In the genomic region with DNA sequence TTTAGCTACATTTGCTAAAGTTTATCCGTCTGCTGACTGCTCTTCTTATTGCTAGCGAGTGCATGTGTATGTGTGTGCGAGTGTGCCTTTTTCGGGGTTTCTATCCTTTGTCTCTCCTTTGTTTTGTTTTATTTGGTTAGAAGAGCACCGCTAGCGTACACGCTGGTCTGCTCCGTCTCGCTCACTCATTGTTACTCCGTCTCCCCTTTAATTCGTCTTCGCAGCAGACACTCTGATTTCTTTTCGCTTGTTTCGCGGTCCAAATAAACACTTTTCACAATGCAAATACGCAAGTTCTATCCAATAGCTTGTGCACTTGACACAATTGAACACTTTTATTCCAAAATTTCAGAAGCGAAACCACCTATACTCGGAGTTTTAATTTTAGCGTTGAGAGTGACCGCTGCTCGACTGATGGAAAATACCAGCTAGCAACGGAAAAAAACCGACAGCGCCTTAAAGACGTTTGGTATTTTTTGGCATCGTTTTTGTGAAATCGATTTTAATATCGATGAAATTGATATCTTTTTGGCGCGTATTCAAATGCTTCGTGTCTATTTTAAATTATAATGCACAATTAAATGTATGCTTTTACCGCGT, we compare ENCODE assay signal across 5 fruit fly cellular contexts.
TF ChIP-seq lines count a peak whose summit lies in the region.

A gene (minus strand): TSS at position 423 of the 600 bp plus-strand sequence.

TF ChIP-seq in whole organism, adult, 20 proteins besides CTCF, POLR2A, EP300 and RAD21 (continued from another document):
- TF ChIP-seq CG7101 (tag; optimal IDR thresholded peaks at IDR 0.05; lab: Kevin White, UChicago) (peak; percentile 19), CG5204 (GFP tag; optimal IDR thresholded peaks at IDR 0.05; lab: Kevin White, UChicago) (no peak), toe (GFP tag; optimal IDR thresholded peaks at IDR 0.05; lab: Kevin White, UChicago) (no peak), CG11617 (GFP tag; optimal IDR thresholded peaks at IDR 0.05; lab: Kevin White, UChicago) (peak; percentile 86)

TF ChIP-seq in whole organism, embryonic, 481 proteins besides CTCF, POLR2A, EP300 and RAD21 (continued from another document and continues in another):
- TF ChIP-seq Pdp1 (GFP tag; optimal IDR thresholded peaks at IDR 0.05; lab: Kevin White, UChicago), result no peak
- peak; percentile 27; the same call in 1 of the 2 replicates for TF ChIP-seq inv (GFP tag; IDR thresholded peaks at IDR 0.05; lab: Robert Waterston, UW; ENCODE audit: partially characterized antibody)
- no peak for TF ChIP-seq Hr51 (GFP tag; optimal IDR thresholded peaks at IDR 0.05; lab: Kevin White, UChicago)
- no peak for TF ChIP-seq CG11456 (GFP tag; IDR thresholded peaks at IDR 0.05; lab: Robert Waterston, UW)
- peak; percentile 24 for TF ChIP-seq CG17385 (GFP tag; optimal IDR thresholded peaks at IDR 0.05; lab: Kevin White, UChicago)
- TF ChIP-seq gsb-n (tag; optimal IDR thresholded peaks at IDR 0.05; lab: Kevin White, UChicago), result no peak
- peak; percentile 96 for TF ChIP-seq D (optimal IDR thresholded peaks at IDR 0.05; lab: Kevin White, UChicago)
- TF ChIP-seq D (GFP tag; optimal IDR thresholded peaks at IDR 0.05; lab: Kevin White, UChicago), result peak; percentile 61
- peak; percentile 98 for TF ChIP-seq MESR4 (GFP tag; optimal IDR thresholded peaks at IDR 0.05; lab: Kevin White, UChicago)
- TF ChIP-seq Ravus (GFP tag; IDR thresholded peaks at IDR 0.05; lab: Robert Waterston, UW), result no peak
- no peak for TF ChIP-seq wdn (GFP tag; IDR thresholded peaks at IDR 0.05; lab: Robert Waterston, UW)
- peak; percentile 97 for TF ChIP-seq gfzf (GFP tag; optimal IDR thresholded peaks at IDR 0.05; lab: Kevin White, UChicago)
- no peak for TF ChIP-seq CG1647 (GFP tag; optimal IDR thresholded peaks at IDR 0.05; lab: Kevin White, UChicago)
- no peak for TF ChIP-seq tap (tag; optimal IDR thresholded peaks at IDR 0.05; lab: Kevin White, UChicago)
- TF ChIP-seq CG34422 (GFP tag; IDR thresholded peaks at IDR 0.05; lab: Robert Waterston, UW), result peak; percentile 79; the same call in 1 of the 3 replicates
- peak; percentile 52; the same call in 2 of the 3 replicates for TF ChIP-seq HLH4C (GFP tag; IDR thresholded peaks at IDR 0.05; lab: Robert Waterston, UW; ENCODE audit: partially characterized antibody)
- TF ChIP-seq Awh (GFP tag; IDR thresholded peaks at IDR 0.05; lab: Robert Waterston, UW), result no peak
- peak; percentile 20 for TF ChIP-seq Jarid2 (GFP tag; optimal IDR thresholded peaks at IDR 0.05; lab: Kevin White, UChicago)
- peak; percentile 70 for TF ChIP-seq CG13287 (GFP tag; IDR thresholded peaks at IDR 0.05; lab: Robert Waterston, UW; ENCODE audit: partially characterized antibody)
- no peak for TF ChIP-seq CG6175 (GFP tag; IDR thresholded peaks at IDR 0.05; lab: Robert Waterston, UW)
- TF ChIP-seq pzg (GFP tag; optimal IDR thresholded peaks at IDR 0.05; lab: Kevin White, UChicago), result peak; percentile 88
- TF ChIP-seq chif (GFP tag; optimal IDR thresholded peaks at IDR 0.05; lab: Kevin White, UChicago), result no peak
- TF ChIP-seq Side (GFP tag; optimal IDR thresholded peaks at IDR 0.05; lab: Kevin White, UChicago), result no peak
- TF ChIP-seq hth (optimal IDR thresholded peaks at IDR 0.05; lab: Kevin White, UChicago), result no peak
- TF ChIP-seq CG17186 (GFP tag; optimal IDR thresholded peaks at IDR 0.05; lab: Kevin White, UChicago), result no peak
- peak; percentile 7 for TF ChIP-seq CG8290 (GFP tag; optimal IDR thresholded peaks at IDR 0.05; lab: Kevin White, UChicago)
- no peak for TF ChIP-seq CG8290 (tag; optimal IDR thresholded peaks at IDR 0.05; lab: Kevin White, UChicago)
- TF ChIP-seq CG1832 (GFP tag; optimal IDR thresholded peaks at IDR 0.05; lab: Kevin White, UChicago), result peak; percentile 93
- peak; percentile 30 for TF ChIP-seq BtbVII (GFP tag; optimal IDR thresholded peaks at IDR 0.05; lab: Kevin White, UChicago)
- TF ChIP-seq pho (GFP tag; optimal IDR thresholded peaks at IDR 0.05; lab: Kevin White, UChicago), result no peak

TF ChIP-seq in whole organism, prepupa, 60 proteins besides CTCF, POLR2A, EP300 and RAD21 (continued from another document and continues in another):
- TF ChIP-seq Ets21C (GFP tag; optimal IDR thresholded peaks at IDR 0.05; lab: Kevin White, UChicago) (no peak), CG7368 (GFP tag; optimal IDR thresholded peaks at IDR 0.05; lab: Kevin White, UChicago) (no peak), CG8119 (GFP tag; IDR thresholded peaks at IDR 0.05; lab: Robert Waterston, UW) (peak; percentile 60; the same call in 2 of the 3 replicates), Ets96B (tag; optimal IDR thresholded peaks at IDR 0.05; lab: Kevin White, UChicago) (peak; percentile 53), CG10631 (GFP tag; optimal IDR thresholded peaks at IDR 0.05; lab: Kevin White, UChicago) (no peak), CG15336 (GFP tag; IDR thresholded peaks at IDR 0.05; lab: Robert Waterston, UW) (peak; percentile 50), pdm3 (GFP tag; optimal IDR thresholded peaks at IDR 0.05; lab: Kevin White, UChicago) (no peak), OdsH (GFP tag; optimal IDR thresholded peaks at IDR 0.05; lab: Kevin White, UChicago) (no peak), eg (GFP tag; IDR thresholded peaks at IDR 0.05; lab: Robert Waterston, UW) (peak; percentile 80), dac (GFP tag; optimal IDR thresholded peaks at IDR 0.05; lab: Kevin White, UChicago) (peak; percentile 38), CG3919 (GFP tag; optimal IDR thresholded peaks at IDR 0.05; lab: Kevin White, UChicago) (no peak), acj6 (GFP tag; optimal IDR thresholded peaks at IDR 0.05; lab: Kevin White, UChicago) (no peak), Hr39 (GFP tag; optimal IDR thresholded peaks at IDR 0.05; lab: Kevin White, UChicago) (no peak), CG6808 (GFP tag; optimal IDR thresholded peaks at IDR 0.05; lab: Kevin White, UChicago) (no peak), CG3032 (tag; optimal IDR thresholded peaks at IDR 0.05; lab: Kevin White, UChicago) (no peak), CG6792 (GFP tag; optimal IDR thresholded peaks at IDR 0.05; lab: Kevin White, UChicago) (peak; percentile 7), CG8319 (GFP tag; optimal IDR thresholded peaks at IDR 0.05; lab: Kevin White, UChicago) (no peak), CG31627 (GFP tag; optimal IDR thresholded peaks at IDR 0.05; lab: Kevin White, UChicago) (no peak), svp (GFP tag; lab: Kevin White, UChicago) (no peak), CG6854 (GFP tag; optimal IDR thresholded peaks at IDR 0.05; lab: Kevin White, UChicago) (peak; percentile 73), Hr38 (GFP tag; optimal IDR thresholded peaks at IDR 0.05; lab: Kevin White, UChicago) (no peak), Blimp-1 (GFP tag; optimal IDR thresholded peaks at IDR 0.05; lab: Kevin White, UChicago) (peak; percentile 33), CG9139 (GFP tag; optimal IDR thresholded peaks at IDR 0.05; lab: Kevin White, UChicago) (no peak), CG11902 (GFP tag; optimal IDR thresholded peaks at IDR 0.05; lab: Kevin White, UChicago) (no peak), CG1621 (tag; optimal IDR thresholded peaks at IDR 0.05; lab: Kevin White, UChicago) (peak; percentile 75), esn (GFP tag; optimal IDR thresholded peaks at IDR 0.05; lab: Kevin White, UChicago) (no peak), spab (GFP tag; optimal IDR thresholded peaks at IDR 0.05; lab: Kevin White, UChicago) (no peak), CG11294 (GFP tag; IDR thresholded peaks at IDR 0.05; lab: Robert Waterston, UW) (no peak), Eip78C (GFP tag; lab: Kevin White, UChicago) (peak; percentile 84), Eip93F (GFP tag; optimal IDR thresholded peaks at IDR 0.05; lab: Kevin White, UChicago) (peak; percentile 25), Smox (GFP tag; optimal IDR thresholded peaks at IDR 0.05; lab: Kevin White, UChicago) (no peak), fd59A (GFP tag; optimal IDR thresholded peaks at IDR 0.05; lab: Kevin White, UChicago) (no peak), CG16779 (tag; optimal IDR thresholded peaks at IDR 0.05; lab: Kevin White, UChicago) (peak; percentile 77)

TF ChIP-seq in whole organism, pupa, 21 proteins besides CTCF, POLR2A, EP300 and RAD21 (continued from another document):
- TF ChIP-seq CG34367 (tag; optimal IDR thresholded peaks at IDR 0.05; lab: Kevin White, UChicago), result peak; percentile 75
- peak; percentile 76 for TF ChIP-seq EcR (GFP tag; optimal IDR thresholded peaks at IDR 0.05; lab: Kevin White, UChicago)

TF ChIP-seq in whole organism, wandering third instar larva, 38 proteins besides CTCF, POLR2A, EP300 and RAD21 (continued from another document):
- TF ChIP-seq Myc (optimal IDR thresholded peaks at IDR 0.05; lab: Kevin White, UChicago) (no peak), lola (GFP tag; optimal IDR thresholded peaks at IDR 0.05; lab: Kevin White, UChicago) (no peak), Vsx2 (GFP tag; optimal IDR thresholded peaks at IDR 0.05; lab: Kevin White, UChicago; ENCODE audit: partially characterized antibody) (no peak), Abd-B (GFP tag; optimal IDR thresholded peaks at IDR 0.05; lab: Kevin White, UChicago) (no peak), CrebA (GFP tag; optimal IDR thresholded peaks at IDR 0.05; lab: Kevin White, UChicago; ENCODE audit: borderline replicate concordance) (no peak), N (GFP tag; optimal IDR thresholded peaks at IDR 0.05; lab: Kevin White, UChicago) (no peak), Jra (GFP tag; optimal IDR thresholded peaks at IDR 0.05; lab: Kevin White, UChicago) (no peak), Mio (GFP tag; optimal IDR thresholded peaks at IDR 0.05; lab: Kevin White, UChicago) (no peak), OdsH (GFP tag; optimal IDR thresholded peaks at IDR 0.05; lab: Kevin White, UChicago) (peak; percentile 12), pan (optimal IDR thresholded peaks at IDR 0.05; lab: Kevin White, UChicago) (no peak), tai (GFP tag; optimal IDR thresholded peaks at IDR 0.05; lab: Kevin White, UChicago) (no peak), h (GFP tag; optimal IDR thresholded peaks at IDR 0.05; lab: Kevin White, UChicago) (no peak), Hr83 (GFP tag; optimal IDR thresholded peaks at IDR 0.05; lab: Kevin White, UChicago; ENCODE audit: poor library complexity, severe bottlenecking) (no peak), GATAd (GFP tag; optimal IDR thresholded peaks at IDR 0.05; lab: Kevin White, UChicago) (no peak), sv (GFP tag; optimal IDR thresholded peaks at IDR 0.05; lab: Kevin White, UChicago) (no peak), dmrt93B (GFP tag; optimal IDR thresholded peaks at IDR 0.05; lab: Kevin White, UChicago) (no peak), foxo (GFP tag; optimal IDR thresholded peaks at IDR 0.05; lab: Kevin White, UChicago) (no peak), fru (GFP tag; optimal IDR thresholded peaks at IDR 0.05; lab: Kevin White, UChicago) (no peak), CG9705 (GFP tag; optimal IDR thresholded peaks at IDR 0.05; lab: Kevin White, UChicago) (peak; percentile 24)
